Fruit fly (Drosophila melanogaster): Measurements from ENCODE around the gene PGAP5.

DNA sequence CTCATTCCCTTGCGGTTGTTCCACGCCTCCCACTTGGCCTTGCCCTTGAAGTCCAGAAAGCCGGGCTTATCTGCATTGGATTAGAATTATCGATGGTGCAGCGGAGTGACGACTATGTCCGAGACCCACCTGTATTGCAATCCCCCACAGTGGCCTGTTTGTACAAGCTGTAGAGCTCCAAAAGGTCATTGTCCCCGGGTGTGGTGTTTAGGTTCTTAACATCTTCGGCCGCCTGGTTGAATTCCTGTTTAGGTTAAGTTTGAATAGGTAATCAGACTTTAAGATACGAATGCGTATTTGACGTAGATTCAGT, 36.7 kb upstream of the PGAP5 start:
- TF ChIP-seq gsb-n (tag; optimal IDR thresholded peaks at IDR 0.05) (no peak), disco-r (GFP tag; optimal IDR thresholded peaks at IDR 0.05) (no peak), zen (tag; optimal IDR thresholded peaks at IDR 0.05) (no peak), Fer3 (tag; optimal IDR thresholded peaks at IDR 0.05) (no peak), Lhr (GFP tag; optimal IDR thresholded peaks at IDR 0.05) (no peak), TFAM (GFP tag; optimal IDR thresholded peaks at IDR 0.05) (no peak), CTCF (GFP tag; optimal IDR thresholded peaks at IDR 0.05) (no peak), toy (GFP tag; IDR thresholded peaks at IDR 0.05) (no peak), Doc3 (GFP tag; IDR thresholded peaks at IDR 0.05; ENCODE audit: partially characterized antibody) (no peak), Hr51 (GFP tag; optimal IDR thresholded peaks at IDR 0.05) (no peak), grn (GFP tag; optimal IDR thresholded peaks at IDR 0.05) (no peak)
